Fruit fly (Drosophila melanogaster) whole organism, embryonic: ENCODE data around the gene CG44004.

Experiments
- CG7963 ChIP-seq: fragments of 200-800 bp; sonication (Bioruptor generic); IDR thresholded peaks from 3 replicates; pipeline ENCODE4 v1.3.6; 2022; ENCODE audit warnings: missing biosample characterization, missing genetic modification characterization; ENCODE audit not compliant: partially characterized antibody
- Sry-β ChIP-seq: fragments of 200-800 bp; sonication (Bioruptor generic); optimal IDR thresholded peaks from 2 replicates; lab custom pipeline; 2018; ENCODE audit warnings: missing biosample characterization, mild to moderate bottlenecking, missing genetic modification characterization, moderate library complexity
- dmrt99B ChIP-seq: fragments of 200-800 bp; sonication (Bioruptor generic); optimal IDR thresholded peaks from 2 replicates; lab custom pipeline; 2018; ENCODE audit warnings: missing biosample characterization, mild to moderate bottlenecking, missing genetic modification characterization, moderate library complexity

DNA sequence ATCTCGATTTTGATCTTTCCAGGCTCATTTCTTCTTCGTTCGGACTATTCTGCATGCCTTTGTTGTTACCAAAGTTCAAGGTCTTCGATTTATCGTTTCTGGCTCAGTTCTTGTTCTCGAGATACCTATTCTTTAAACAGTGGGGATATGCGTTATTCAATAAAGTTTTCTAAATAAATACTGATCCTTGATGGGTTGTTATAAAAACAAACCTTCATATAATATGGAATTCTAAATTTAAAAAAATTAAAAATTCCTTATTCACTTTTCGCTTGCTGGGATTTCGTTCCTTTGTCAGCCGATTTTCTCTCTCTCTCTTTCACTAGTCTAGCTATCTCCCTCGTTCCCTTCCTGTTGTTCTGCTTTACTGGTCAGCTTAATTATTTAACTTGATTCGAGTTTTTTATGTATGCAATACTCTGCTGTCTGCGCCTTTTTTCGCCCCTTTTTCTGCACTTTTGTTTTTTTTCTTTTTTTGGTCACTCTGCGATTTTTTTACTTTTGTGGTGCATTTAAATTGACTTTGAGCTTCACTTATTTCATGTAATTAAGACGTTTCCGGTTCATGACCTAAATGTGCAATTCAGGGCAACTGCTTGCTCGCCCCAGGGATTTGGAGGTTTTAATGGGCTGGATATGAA lies 35.4 kb downstream of the CG44004 start:
- TF ChIP-seq Sry-β (GFP tag; lab: Kevin White, UChicago), result no peak
- no peak for TF ChIP-seq dmrt99B (tag; lab: Kevin White, UChicago)
- no peak for TF ChIP-seq CG7963 (GFP tag; lab: Robert Waterston, UW)
